Fruit fly (Drosophila melanogaster): Measurements from ENCODE around the gene Regnase-1.
A peak's percentile ranks its signal among the peaks of the same experiment; 100 is the strongest.

The Regnase-1 gene

DNA sequence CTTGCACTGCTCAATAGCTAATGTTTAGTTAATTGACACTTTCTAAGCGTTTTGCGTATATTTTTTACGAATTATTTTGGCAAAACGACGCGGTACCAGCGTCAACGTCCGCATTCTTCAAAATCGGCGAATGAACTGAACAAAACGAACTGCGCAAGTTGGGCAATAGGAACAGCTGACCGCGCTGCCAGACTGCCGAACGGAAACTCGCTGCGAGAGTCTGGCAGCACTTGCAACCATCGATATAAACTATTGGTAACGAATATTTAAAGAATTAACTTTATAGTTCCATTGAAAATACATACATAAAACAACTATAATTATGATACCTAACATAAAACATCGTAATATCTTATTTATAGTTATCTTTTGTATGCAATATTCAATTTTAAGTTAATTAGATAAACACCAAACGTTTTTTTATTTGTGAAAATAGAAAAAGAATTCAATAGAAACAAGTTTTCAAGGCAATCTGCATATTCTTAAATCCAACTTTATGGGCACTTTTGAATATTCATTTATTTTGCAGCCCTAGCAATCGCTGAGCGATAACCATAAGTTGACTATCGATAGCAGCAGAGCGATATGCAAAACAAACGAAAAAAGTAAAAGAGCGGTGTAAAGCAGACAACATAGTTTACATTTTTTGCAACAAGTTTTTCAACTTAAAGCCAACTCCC lies 27.3 kb downstream of the Regnase-1 start, which contains the start of the genes Hs6st and MED25 (continued):
- TF ChIP-seq tna (GFP tag; IDR thresholded peaks at IDR 0.05; ENCODE audit: partially characterized antibody) (peak; percentile 34), nerfin-1 (tag; optimal IDR thresholded peaks at IDR 0.05) (peak; percentile 10), Dll (GFP tag; IDR thresholded peaks at IDR 0.05; ENCODE audit: partially characterized antibody) (peak; percentile 87; the same call in 2 of the 4 replicates), bbx (GFP tag; IDR thresholded peaks at IDR 0.05; ENCODE audit: partially characterized antibody) (peak; percentile 78), CG15479 (GFP tag; optimal IDR thresholded peaks at IDR 0.05) (peak; percentile 69), CG12769 (tag; optimal IDR thresholded peaks at IDR 0.05) (no peak), Dp (GFP tag; optimal IDR thresholded peaks at IDR 0.05) (peak; percentile 49), ttk (GFP tag; IDR thresholded peaks at IDR 0.05) (peak; percentile 8; the same call in 1 of the 2 replicates)

DNA sequence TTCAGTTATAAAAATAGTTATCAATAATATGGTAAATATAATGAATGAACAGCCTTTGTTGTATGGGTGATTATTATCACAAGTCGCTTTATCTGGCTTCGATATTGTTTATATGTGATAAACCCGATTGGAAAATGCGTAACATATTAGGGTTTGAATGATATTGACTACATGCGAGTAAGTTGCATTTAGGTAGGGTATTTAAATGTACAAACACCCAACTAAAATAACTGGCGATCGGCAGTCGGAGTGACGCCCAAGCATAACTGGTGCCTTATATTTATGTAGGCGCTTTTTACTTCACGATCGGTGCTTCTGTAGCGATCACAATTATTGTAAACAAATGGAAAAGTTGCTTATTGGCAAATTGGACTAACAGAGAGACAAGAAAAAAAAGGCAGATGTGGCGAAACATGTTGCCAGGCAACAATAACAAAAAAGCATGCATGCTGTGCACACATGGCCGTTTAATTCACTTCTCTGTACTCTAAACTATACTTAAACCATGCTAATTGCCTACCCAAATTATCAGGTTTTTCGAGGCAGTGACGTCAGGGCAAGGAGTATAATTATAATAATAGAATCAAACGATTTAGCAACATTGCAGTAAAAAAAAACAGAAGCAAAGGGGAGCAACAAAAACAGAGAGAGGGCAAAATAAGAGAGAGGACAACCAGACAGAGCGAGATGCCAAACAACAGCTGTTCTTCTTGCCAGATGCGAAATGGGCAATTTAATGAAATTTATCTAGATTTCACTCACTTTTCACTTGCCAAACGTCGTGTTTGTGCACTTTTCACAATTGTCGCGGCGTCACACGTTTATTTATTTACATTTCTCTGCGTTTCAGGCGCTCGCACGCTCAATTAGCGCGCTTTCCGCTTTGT lies 28.2 kb downstream of the Regnase-1 start:
- TF ChIP-seq bigmax (GFP tag; optimal IDR thresholded peaks at IDR 0.05), result no peak
- no peak for TF ChIP-seq CTCF (GFP tag; optimal IDR thresholded peaks at IDR 0.05)
- no peak for TF ChIP-seq CG11456 (GFP tag; IDR thresholded peaks at IDR 0.05)
- TF ChIP-seq caup (GFP tag; optimal IDR thresholded peaks at IDR 0.05; ENCODE audit: severe bottlenecking), result no peak
- TF ChIP-seq Elba2 (GFP tag; optimal IDR thresholded peaks at IDR 0.05), result peak; percentile 45
- no peak for TF ChIP-seq zfh2 (GFP tag; optimal IDR thresholded peaks at IDR 0.05)
- TF ChIP-seq bsh (GFP tag; optimal IDR thresholded peaks at IDR 0.05), result peak in 1 of 2 experiments; percentile 17
- TF ChIP-seq Trl (optimal IDR thresholded peaks at IDR 0.05), result peak; percentile 70 to 85
- TF ChIP-seq Trl (GFP tag; optimal IDR thresholded peaks at IDR 0.05), result no peak
- no peak for TF ChIP-seq wor (GFP tag; IDR thresholded peaks at IDR 0.05)
- TF ChIP-seq CG3163 (GFP tag; optimal IDR thresholded peaks at IDR 0.05), result no peak
- no peak for TF ChIP-seq pfk (GFP tag; optimal IDR thresholded peaks at IDR 0.05)
- TF ChIP-seq Optix (GFP tag; IDR thresholded peaks at IDR 0.05), result no peak
- no peak for TF ChIP-seq rib (GFP tag; IDR thresholded peaks at IDR 0.05)
- TF ChIP-seq twi (tag; optimal IDR thresholded peaks at IDR 0.05), result peak; percentile 61
- TF ChIP-seq CG2202 (tag; optimal IDR thresholded peaks at IDR 0.05), result no peak
- TF ChIP-seq CG1792 (GFP tag; optimal IDR thresholded peaks at IDR 0.05), result no peak
- no peak for TF ChIP-seq Hmr (GFP tag; optimal IDR thresholded peaks at IDR 0.05)
- no peak for TF ChIP-seq Hr39 (optimal IDR thresholded peaks at IDR 0.05)
- TF ChIP-seq CG33213 (GFP tag; optimal IDR thresholded peaks at IDR 0.05), result no peak
- TF ChIP-seq CG13894 (tag; optimal IDR thresholded peaks at IDR 0.05), result no peak
- no peak for TF ChIP-seq HHEX (GFP tag; optimal IDR thresholded peaks at IDR 0.05)
- TF ChIP-seq CG3407 (GFP tag; optimal IDR thresholded peaks at IDR 0.05), result no peak
- TF ChIP-seq Neu2 (GFP tag; optimal IDR thresholded peaks at IDR 0.05; ENCODE audit: borderline replicate concordance), result no peak
- no peak for TF ChIP-seq Bdp1 (GFP tag; optimal IDR thresholded peaks at IDR 0.05)
- TF ChIP-seq D19A (tag; optimal IDR thresholded peaks at IDR 0.05), result peak; percentile 55
- TF ChIP-seq CG1832 (GFP tag; optimal IDR thresholded peaks at IDR 0.05), result no peak
- TF ChIP-seq CG1647 (GFP tag; optimal IDR thresholded peaks at IDR 0.05), result no peak
- no peak for TF ChIP-seq C15 (GFP tag; IDR thresholded peaks at IDR 0.05)
- TF ChIP-seq CG9797 (GFP tag; optimal IDR thresholded peaks at IDR 0.05), result no peak
- TF ChIP-seq Bteb2 (GFP tag; optimal IDR thresholded peaks at IDR 0.05), result no peak
- peak; percentile 17 for TF ChIP-seq Med (GFP tag)
- TF ChIP-seq CG11504 (tag; optimal IDR thresholded peaks at IDR 0.05), result peak; percentile 97
- no peak for TF ChIP-seq ase (GFP tag; IDR thresholded peaks at IDR 0.05)
- no peak for TF ChIP-seq Opbp (GFP tag; IDR thresholded peaks at IDR 0.05; ENCODE audit: partially characterized antibody)
- TF ChIP-seq cg (GFP tag; optimal IDR thresholded peaks at IDR 0.05), result no peak
- TF ChIP-seq CG10274 (GFP tag; optimal IDR thresholded peaks at IDR 0.05), result peak; percentile 52
- no peak for TF ChIP-seq NfI (GFP tag; optimal IDR thresholded peaks at IDR 0.05)
- TF ChIP-seq Lpt (GFP tag; optimal IDR thresholded peaks at IDR 0.05), result no peak
